Worm (Caenorhabditis elegans) whole organism, mixed stage, embryonic: ENCODE data around the gene F54C8.6.

Source experiments
- ceh-83 ChIP-seq: fragments of 200-800 bp; sonication (Bioruptor generic); optimal IDR thresholded peaks from 2 replicates; lab custom pipeline; 2018; ENCODE audit warnings: mild to moderate bottlenecking, missing genetic modification characterization, missing compliant biosample characterization
- snpc-4 ChIP-seq: fragments of 150-350 bp; optimal IDR thresholded peaks from 2 replicates; lab custom pipeline; 2014; ENCODE audit warnings: missing biosample characterization, missing genetic modification characterization
- unc-120 ChIP-seq: sonication (generic microtip); optimal IDR thresholded peaks from 2 replicates; lab custom pipeline; 2017; ENCODE audit warnings: missing genetic modification characterization, missing compliant biosample characterization; ENCODE audit not compliant: poor library complexity, severe bottlenecking

ce11 chrIII:9483716-9484115, 34.0 kb upstream of the F54C8.6 start:
- TF ChIP-seq snpc-4 (tag; lab: Kevin White, UChicago) (no peak), ceh-83 (GFP tag; lab: Kevin White, UChicago) (no peak), unc-120 (tag; lab: Kevin White, UChicago) (no peak)
